Fruit fly (Drosophila melanogaster) whole organism, embryonic: ENCODE results near the gene CG34398.
A peak's percentile ranks its signal among the peaks of the same experiment; 100 is the strongest.

Experiments
- Ada2b ChIP-seq: fragments of 200-800 bp; sonication (Bioruptor generic); IDR thresholded peaks from 2 replicates; pipeline ENCODE4 v1.3.6; 2022; ENCODE audit warnings: missing biosample characterization, missing genetic modification characterization
- CG10147 ChIP-seq: fragments of 200-800 bp; sonication (Bioruptor generic); optimal IDR thresholded peaks from 2 replicates; lab custom pipeline; 2019; ENCODE audit warnings: missing biosample characterization, mild to moderate bottlenecking, missing genetic modification characterization, moderate library complexity
- CG1024 ChIP-seq: fragments of 200-800 bp; sonication (Bioruptor generic); IDR thresholded peaks from 2 replicates; pipeline ENCODE4 v1.3.6; 2022; ENCODE audit warnings: missing biosample characterization, missing genetic modification characterization
- CG10543 ChIP-seq: fragments of 200-800 bp; sonication (Bioruptor generic); optimal IDR thresholded peaks from 3 replicates; lab custom pipeline; 2017; ENCODE audit warnings: missing biosample characterization, mild to moderate bottlenecking, missing genetic modification characterization, moderate library complexity
- CG10979 ChIP-seq: fragments of 200-800 bp; sonication (Bioruptor generic); optimal IDR thresholded peaks from 2 replicates; lab custom pipeline; 2018; ENCODE audit warnings: missing biosample characterization, mild to moderate bottlenecking, missing genetic modification characterization, moderate library complexity
- CG13894 ChIP-seq: fragments of 200-800 bp; sonication (Bioruptor generic); optimal IDR thresholded peaks from 3 replicates; lab custom pipeline; 2018; ENCODE audit warnings: missing biosample characterization, mild to moderate bottlenecking, missing genetic modification characterization, moderate library complexity
- CG14050 ChIP-seq: fragments of 200-800 bp; sonication (Bioruptor generic); IDR thresholded peaks from 3 replicates; pipeline ENCODE4 v1.3.6; 2022; ENCODE audit warnings: missing biosample characterization, missing genetic modification characterization
- CG1529 ChIP-seq: fragments of 200-800 bp; sonication (Bioruptor generic); optimal IDR thresholded peaks from 3 replicates; lab custom pipeline; 2018; ENCODE audit warnings: missing biosample characterization, missing genetic modification characterization
- CG16815 ChIP-seq: fragments of 200-800 bp; sonication (Bioruptor generic); optimal IDR thresholded peaks from 3 replicates; lab custom pipeline; 2017; ENCODE audit warnings: missing biosample characterization, mild to moderate bottlenecking, missing genetic modification characterization
- CG2120 ChIP-seq: fragments of 200-800 bp; sonication (Bioruptor generic); optimal IDR thresholded peaks from 3 replicates; lab custom pipeline; 2016; ENCODE audit warnings: missing biosample characterization, missing genetic modification characterization
- CG2129 ChIP-seq: fragments of 200-800 bp; sonication (Bioruptor generic); IDR thresholded peaks from 2 replicates; pipeline ENCODE4 v1.3.6; 2022; ENCODE audit warnings: missing biosample characterization, missing genetic modification characterization; ENCODE audit not compliant: partially characterized antibody
- CG2199 ChIP-seq: fragments of 200-800 bp; sonication (Bioruptor generic); IDR thresholded peaks from 3 replicates; pipeline ENCODE4 v1.3.6; 2022; ENCODE audit warnings: missing biosample characterization, missing genetic modification characterization
- CG4282 ChIP-seq: fragments of 200-800 bp; sonication (Bioruptor generic); optimal IDR thresholded peaks from 2 replicates; lab custom pipeline; 2016; ENCODE audit warnings: missing biosample characterization, missing genetic modification characterization
- CG5245 ChIP-seq: fragments of 200-800 bp; sonication (Bioruptor generic); optimal IDR thresholded peaks from 3 replicates; lab custom pipeline; 2016; ENCODE audit warnings: missing biosample characterization, missing genetic modification characterization
- CG6689 ChIP-seq: fragments of 200-800 bp; sonication (Bioruptor generic); IDR thresholded peaks from 2 replicates; pipeline ENCODE4 v1.3.6; 2022; ENCODE audit warnings: missing biosample characterization, missing genetic modification characterization
- CG6854 ChIP-seq: fragments of 200-800 bp; sonication (Bioruptor generic); optimal IDR thresholded peaks from 3 replicates; lab custom pipeline; 2017; ENCODE audit warnings: missing biosample characterization, mild to moderate bottlenecking, missing genetic modification characterization
- CG7271 ChIP-seq: fragments of 200-800 bp; sonication (Bioruptor generic); optimal IDR thresholded peaks from 2 replicates; lab custom pipeline; 2018; ENCODE audit warnings: missing biosample characterization, mild to moderate bottlenecking, missing genetic modification characterization, moderate library complexity
- CG8359 ChIP-seq: fragments of 200-800 bp; sonication (Bioruptor generic); optimal IDR thresholded peaks from 2 replicates; lab custom pipeline; 2017; ENCODE audit warnings: missing biosample characterization, mild to moderate bottlenecking, missing genetic modification characterization, borderline replicate concordance
- CG9215 ChIP-seq: fragments of 200-800 bp; sonication (Bioruptor generic); IDR thresholded peaks from 2 replicates; pipeline ENCODE4 v1.3.6; 2022; ENCODE audit warnings: missing biosample characterization, missing genetic modification characterization
- CG9609 ChIP-seq: fragments of 200-800 bp; sonication (Bioruptor generic); optimal IDR thresholded peaks from 3 replicates; lab custom pipeline; 2016; ENCODE audit warnings: missing biosample characterization, missing genetic modification characterization
- Dek ChIP-seq: fragments of 200-800 bp; sonication (Bioruptor generic); optimal IDR thresholded peaks from 3 replicates; lab custom pipeline; 2019; ENCODE audit warnings: missing biosample characterization, mild to moderate bottlenecking, missing genetic modification characterization, moderate library complexity
- Elba2 ChIP-seq: fragments of 200-800 bp; sonication (Bioruptor generic); optimal IDR thresholded peaks from 3 replicates; lab custom pipeline; 2016; ENCODE audit warnings: missing biosample characterization, missing genetic modification characterization
- HLH4C ChIP-seq: fragments of 200-800 bp; sonication (Bioruptor generic); IDR thresholded peaks from 3 replicates; pipeline ENCODE4 v1.3.6; 2022; ENCODE audit warnings: missing biosample characterization, missing genetic modification characterization; ENCODE audit not compliant: partially characterized antibody
- Hmr ChIP-seq: fragments of 200-800 bp; sonication (Bioruptor generic); optimal IDR thresholded peaks from 3 replicates; lab custom pipeline; 2017; ENCODE audit warnings: mild to moderate bottlenecking, missing biosample characterization, missing genetic modification reagents, missing genetic modification characterization
- Hr51 ChIP-seq, 2 experiments: fragments of 200-800 bp; sonication (Bioruptor generic); optimal IDR thresholded peaks; 2 replicates in 1 of 2; 3 replicates in 1 of 2; lab custom pipeline; 2016 to 2018; ENCODE audit warnings: missing biosample characterization in 2 of 2, missing genetic modification characterization in 2 of 2, mild to moderate bottlenecking in 1 of 2, moderate library complexity in 1 of 2
- Mad ChIP-seq: fragments of 200-800 bp; sonication (Bioruptor generic); optimal IDR thresholded peaks from 2 replicates; lab custom pipeline; 2016; ENCODE audit warnings: missing biosample characterization, missing genetic modification characterization
- Myb ChIP-seq: fragments of 200-800 bp; sonication (Bioruptor generic); optimal IDR thresholded peaks from 2 replicates; lab custom pipeline; 2016; ENCODE audit warnings: missing biosample characterization, missing genetic modification characterization
- Sox102F ChIP-seq: fragments of 200-800 bp; sonication (Bioruptor generic); optimal IDR thresholded peaks from 2 replicates; lab custom pipeline; 2018; ENCODE audit warnings: missing biosample characterization, mild to moderate bottlenecking, missing genetic modification characterization, moderate library complexity
- Trl ChIP-seq, 3 experiments: fragments of >200 bp in 2 of 3; fragments of 200-800 bp in 1 of 3; sonication (Bioruptor generic) in 1 of 3; optimal IDR thresholded peaks; 2 replicates in 1 of 3; 3 replicates in 2 of 3; lab custom pipeline; 2016 to 2017; ENCODE audit warnings: missing biosample characterization in 1 of 3, missing genetic modification characterization in 1 of 3
- YL-1 ChIP-seq: fragments of 200-800 bp; sonication (Bioruptor generic); optimal IDR thresholded peaks from 3 replicates; lab custom pipeline; 2017; ENCODE audit warnings: missing biosample characterization, mild to moderate bottlenecking, missing genetic modification characterization
- ab ChIP-seq: fragments of 200-800 bp; sonication (Bioruptor generic); optimal IDR thresholded peaks from 2 replicates; lab custom pipeline; 2016; ENCODE audit warnings: missing biosample characterization, missing genetic modification characterization
- crc ChIP-seq: fragments of 200-800 bp; sonication (Bioruptor generic); optimal IDR thresholded peaks from 2 replicates; lab custom pipeline; 2016; ENCODE audit warnings: missing biosample characterization, missing genetic modification characterization
- crp ChIP-seq, 2 experiments: fragments of 200-800 bp; sonication (Bioruptor generic); optimal IDR thresholded peaks; 2 replicates in 1 of 2; 3 replicates in 1 of 2; lab custom pipeline; 2017; ENCODE audit warnings: missing biosample characterization in 2 of 2, missing genetic modification characterization in 2 of 2, mild to moderate bottlenecking in 1 of 2, moderate library complexity in 1 of 2
- ems ChIP-seq: fragments of 200-800 bp; sonication (Bioruptor generic); optimal IDR thresholded peaks from 3 replicates; lab custom pipeline; 2016; ENCODE audit warnings: missing biosample characterization, missing genetic modification characterization
- fd96Cb ChIP-seq: fragments of 200-800 bp; sonication (Bioruptor generic); optimal IDR thresholded peaks from 2 replicates; lab custom pipeline; 2018; ENCODE audit warnings: missing biosample characterization, mild to moderate bottlenecking, missing genetic modification characterization, moderate library complexity
- gsb-n ChIP-seq: fragments of 200-800 bp; sonication (Bioruptor generic); optimal IDR thresholded peaks from 3 replicates; lab custom pipeline; 2018; ENCODE audit warnings: missing biosample characterization, mild to moderate bottlenecking, missing genetic modification characterization
- hb ChIP-seq: fragments of 200-800 bp; sonication (Bioruptor generic); IDR thresholded peaks from 3 replicates; pipeline ENCODE4 v1.3.6; 2022; ENCODE audit warnings: missing biosample characterization, missing genetic modification characterization; ENCODE audit not compliant: partially characterized antibody
- hkb ChIP-seq, 2 experiments: fragments of 200-800 bp in 1 of 2; fragments of >200 bp in 1 of 2; sonication (Bioruptor generic) in 1 of 2; IDR thresholded peaks in 1 of 2; optimal IDR thresholded peaks in 1 of 2; 2 replicates each; pipeline versions ENCODE4 v1.3.6 to Lab custom; 2017 to 2022; ENCODE audit warnings: missing biosample characterization in 1 of 2, missing genetic modification characterization in 1 of 2
- ken ChIP-seq: fragments of 200-800 bp; sonication (Bioruptor generic); IDR thresholded peaks from 3 replicates; pipeline ENCODE4 v1.3.6; 2022; ENCODE audit warnings: missing biosample characterization, missing genetic modification characterization
- knrl ChIP-seq: fragments of 200-800 bp; sonication (Bioruptor generic); IDR thresholded peaks from 3 replicates; pipeline ENCODE4 v1.3.6; 2022; ENCODE audit warnings: missing biosample characterization, missing genetic modification characterization; ENCODE audit not compliant: partially characterized antibody
- lilli ChIP-seq: fragments of 200-800 bp; sonication (Bioruptor generic); optimal IDR thresholded peaks from 3 replicates; lab custom pipeline; 2016; ENCODE audit warnings: missing biosample characterization, missing genetic modification characterization
- mam ChIP-seq: fragments of 200-800 bp; sonication (Bioruptor generic); optimal IDR thresholded peaks from 3 replicates; lab custom pipeline; 2016; ENCODE audit warnings: missing biosample characterization, missing genetic modification characterization
- otp ChIP-seq: fragments of 200-800 bp; sonication (Bioruptor generic); IDR thresholded peaks from 3 replicates; pipeline ENCODE4, ENCODE4 v1.3.6; 2022; ENCODE audit warnings: missing biosample characterization, missing genetic modification characterization
- p53 ChIP-seq: fragments of 200-800 bp; sonication (Bioruptor generic); optimal IDR thresholded peaks from 2 replicates; lab custom pipeline; 2016; ENCODE audit warnings: missing biosample characterization, missing genetic modification characterization
- peb ChIP-seq: fragments of 200-800 bp; sonication (Bioruptor generic); IDR thresholded peaks from 2 replicates; pipeline ENCODE4 v1.3.6; 2022; ENCODE audit warnings: missing biosample characterization, missing genetic modification characterization
- pnt ChIP-seq: fragments of 200-800 bp; sonication (Bioruptor generic); optimal IDR thresholded peaks from 3 replicates; lab custom pipeline; 2016; ENCODE audit warnings: missing biosample characterization, missing genetic modification characterization
- ranshi ChIP-seq: fragments of 200-800 bp; sonication (Bioruptor generic); IDR thresholded peaks from 2 replicates; pipeline ENCODE4 v1.3.6; 2022; ENCODE audit warnings: missing biosample characterization, missing genetic modification characterization
- so ChIP-seq: fragments of 200-800 bp; sonication (Bioruptor generic); IDR thresholded peaks from 3 replicates; pipeline ENCODE4 v1.3.6; 2022; ENCODE audit warnings: missing biosample characterization, missing genetic modification characterization
- vfl ChIP-seq: fragments of 200-800 bp; sonication (Bioruptor generic); optimal IDR thresholded peaks from 2 replicates; lab custom pipeline; 2016; ENCODE audit warnings: missing biosample characterization, missing genetic modification characterization

The CG34398 gene

DNA sequence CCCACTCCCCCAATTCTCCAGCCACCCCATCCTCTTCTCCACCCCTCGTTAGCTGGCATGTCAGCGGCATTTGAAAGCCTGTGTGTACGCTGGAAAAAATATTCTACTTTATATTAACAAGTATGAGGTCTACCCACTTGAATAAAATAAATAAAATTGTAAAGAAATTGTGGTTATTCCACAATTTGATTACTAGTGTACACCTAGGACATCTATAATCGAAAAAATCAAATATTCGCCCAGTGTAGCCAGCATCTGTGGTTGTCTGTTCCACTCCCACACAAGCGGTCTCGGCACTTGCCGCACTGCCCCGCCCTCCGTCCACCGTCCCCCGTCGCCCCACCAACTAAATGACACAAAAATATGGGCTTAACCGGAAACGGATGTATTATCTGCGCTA is 37.8 kb upstream of the CG34398 start (continued):
- TF ChIP-seq lilli (GFP tag; lab: Kevin White, UChicago), result peak; percentile 38
- 0 out of 3 replicates have a peak, but pooled peaks have one; percentile 48 for TF ChIP-seq CG2199 (GFP tag; lab: Robert Waterston, UW)
- no peak; the same call in 1 of the 2 replicates for TF ChIP-seq peb (GFP tag; lab: Robert Waterston, UW)
- peak; percentile 33 for TF ChIP-seq CG1529 (GFP tag; lab: Kevin White, UChicago)
- TF ChIP-seq Myb (GFP tag; lab: Kevin White, UChicago), result no peak
- no peak for TF ChIP-seq YL-1
- no peak for TF ChIP-seq CG13894 (tag; lab: Kevin White, UChicago)
- TF ChIP-seq CG10543 (GFP tag; lab: Kevin White, UChicago), result no peak
- TF ChIP-seq vfl (GFP tag; lab: Kevin White, UChicago), result no peak
- TF ChIP-seq ab (GFP tag; lab: Kevin White, UChicago), result no peak
- TF ChIP-seq CG7271 (tag; lab: Kevin White, UChicago), result no peak
- peak; percentile 78 for TF ChIP-seq CG5245 (GFP tag; lab: Kevin White, UChicago)
- no peak for TF ChIP-seq hkb (optimal IDR thresholded peaks at IDR 0.05; lab: Kevin White, UChicago)
- peak; percentile 81 for TF ChIP-seq hkb (GFP tag; IDR thresholded peaks at IDR 0.05; lab: Robert Waterston, UW)
- TF ChIP-seq ems, result peak; percentile 21
- TF ChIP-seq p53 (GFP tag; lab: Kevin White, UChicago), result no peak
- TF ChIP-seq gsb-n (tag; lab: Kevin White, UChicago), result peak; percentile 64
- peak; percentile 63; the same call in 1 of the 3 replicates for TF ChIP-seq so (GFP tag; lab: Robert Waterston, UW)
- no peak for TF ChIP-seq Trl (optimal IDR thresholded peaks at IDR 0.05; lab: Kevin White, UChicago)
- TF ChIP-seq Trl (GFP tag; optimal IDR thresholded peaks at IDR 0.05; lab: Kevin White, UChicago), result peak; percentile 54
- peak in 1 of 2 experiments; percentile 53 for TF ChIP-seq Hr51 (GFP tag; optimal IDR thresholded peaks at IDR 0.05; lab: Kevin White, UChicago)
- no peak for TF ChIP-seq hb (GFP tag; lab: Robert Waterston, UW)
- TF ChIP-seq Ada2b (GFP tag; lab: Robert Waterston, UW), result peak; percentile 66
- TF ChIP-seq CG9215 (GFP tag; lab: Robert Waterston, UW), result peak; percentile 63
- TF ChIP-seq CG1024 (GFP tag; lab: Robert Waterston, UW), result peak; percentile 60
- 0 out of 3 replicates have a peak, but pooled peaks have one; percentile 25 for TF ChIP-seq CG14050
- TF ChIP-seq Mad (GFP tag; lab: Kevin White, UChicago), result no peak
- TF ChIP-seq CG2120 (GFP tag; lab: Kevin White, UChicago), result peak; percentile 13
- 0 out of 3 replicates have a peak, but pooled peaks have one; percentile 52 for TF ChIP-seq otp
- TF ChIP-seq CG16815, result peak; percentile 59
- TF ChIP-seq fd96Cb (tag; lab: Kevin White, UChicago), result peak; percentile 78
- TF ChIP-seq ranshi (GFP tag; lab: Robert Waterston, UW), result peak; percentile 57
- peak; percentile 9 for TF ChIP-seq CG6854
- TF ChIP-seq Elba2 (GFP tag; lab: Kevin White, UChicago), result no peak
- no peak for TF ChIP-seq CG2129 (GFP tag; lab: Robert Waterston, UW)
- TF ChIP-seq CG4282, result no peak
- peak; percentile 89 for TF ChIP-seq CG10979 (tag; lab: Kevin White, UChicago)
- TF ChIP-seq Dek, result peak; percentile 9
- peak; percentile 30 for TF ChIP-seq Hmr (GFP tag; lab: Kevin White, UChicago)
- TF ChIP-seq crc (GFP tag; lab: Kevin White, UChicago), result no peak
- peak; percentile 43 for TF ChIP-seq pnt (GFP tag; lab: Kevin White, UChicago)
- peak; percentile 37 for TF ChIP-seq CG8359
- TF ChIP-seq ken (GFP tag; lab: Robert Waterston, UW), result peak; percentile 29; the same call in 1 of the 3 replicates
- TF ChIP-seq crp (GFP tag; optimal IDR thresholded peaks at IDR 0.05; lab: Kevin White, UChicago), result no peak
- peak; percentile 15 for TF ChIP-seq mam (GFP tag; lab: Kevin White, UChicago)
- peak; percentile 3 for TF ChIP-seq CG9609 (GFP tag; lab: Kevin White, UChicago)
- peak; percentile 81 for TF ChIP-seq CG6689 (GFP tag; lab: Robert Waterston, UW)
- TF ChIP-seq Sox102F, result peak; percentile 73
- no peak for TF ChIP-seq HLH4C (GFP tag; lab: Robert Waterston, UW)
- TF ChIP-seq knrl (GFP tag; lab: Robert Waterston, UW), result no peak
- peak; percentile 9 for TF ChIP-seq CG10147 (GFP tag; lab: Kevin White, UChicago)
